Worm (Caenorhabditis elegans) whole organism, L4 larva: ENCODE data around the gene Y50D4C.5.

ENCODE experiments used
- Y48G9A.11 ChIP-seq: fragments of 200-800 bp; sonication (Bioruptor generic); IDR thresholded peaks from 2 replicates; pipeline ENCODE4 v1.3.6; 2022; ENCODE audit warnings: missing genetic modification reagents, missing genetic modification characterization, missing compliant biosample characterization
- ZK337.2 ChIP-seq: fragments of 200-800 bp; sonication (Bioruptor generic); IDR thresholded peaks from 2 replicates; pipeline ENCODE4 v1.3.6; 2022; ENCODE audit warnings: missing genetic modification reagents, missing genetic modification characterization, missing compliant biosample characterization
- ZK546.5 ChIP-seq, 2 experiments: sonication (generic microtip); optimal IDR thresholded peaks; 2 replicates each; lab custom pipeline; 2017; ENCODE audit warnings: missing biosample characterization in 2 of 2, missing genetic modification characterization in 2 of 2
- ceh-20 ChIP-seq: fragments of 200-800 bp; sonication (Bioruptor generic); IDR thresholded peaks from 2 replicates; pipeline ENCODE4 v1.3.6; 2022; ENCODE audit warnings: missing genetic modification reagents, missing genetic modification characterization, missing compliant biosample characterization
- daf-12 ChIP-seq: fragments of 150-350 bp; optimal IDR thresholded peaks from 2 replicates; lab custom pipeline; 2014; ENCODE audit warnings: missing biosample characterization, missing genetic modification reagents, missing genetic modification characterization
- daf-8 ChIP-seq: fragments of 200-800 bp; sonication (Bioruptor generic); IDR thresholded peaks from 2 replicates; pipeline ENCODE4 v1.3.6; 2022; ENCODE audit warnings: missing genetic modification characterization, missing compliant biosample characterization
- lim-7 ChIP-seq: fragments of 200-800 bp; sonication (Bioruptor generic); IDR thresholded peaks from 2 replicates; pipeline ENCODE4 v1.3.6; 2022; ENCODE audit warnings: missing genetic modification characterization, missing compliant biosample characterization
- lin-13 ChIP-seq: fragments of 150-350 bp; optimal IDR thresholded peaks from 2 replicates; lab custom pipeline; 2014; ENCODE audit warnings: missing biosample characterization, missing genetic modification reagents, missing genetic modification characterization
- lin-39 ChIP-seq: fragments of 150-350 bp; optimal IDR thresholded peaks from 2 replicates; lab custom pipeline; 2014; ENCODE audit warnings: missing biosample characterization, missing genetic modification reagents, missing genetic modification characterization
- mxl-2 ChIP-seq: fragments of 200-800 bp; sonication (Bioruptor generic); conservative IDR thresholded peaks from 2 replicates; pipeline ENCODE4 v1.3.6; 2022; ENCODE audit warnings: missing genetic modification reagents, missing genetic modification characterization, missing compliant biosample characterization
- nhr-102 ChIP-seq: sonication (generic microtip); optimal IDR thresholded peaks from 2 replicates; lab custom pipeline; 2016; ENCODE audit warnings: mild to moderate bottlenecking, missing genetic modification characterization, moderate library complexity, missing compliant biosample characterization
- nhr-11 ChIP-seq: fragments of 150-350 bp; optimal IDR thresholded peaks from 2 replicates; lab custom pipeline; 2014; ENCODE audit warnings: missing biosample characterization, missing genetic modification characterization
- pha-4 ChIP-seq, 2 experiments: fragments of 150-350 bp in 1 of 2; fragments of 200-800 bp in 1 of 2; sonication (Bioruptor generic) in 1 of 2; IDR thresholded peaks in 1 of 2; optimal IDR thresholded peaks in 1 of 2; 2 replicates each; pipeline versions ENCODE4 v1.3.6 to Lab custom; 2014 to 2022; ENCODE audit warnings: missing genetic modification characterization in 2 of 2, missing genetic modification reagents in 2 of 2, missing biosample characterization in 1 of 2, missing compliant biosample characterization in 1 of 2
- php-3 ChIP-seq: fragments of 200-800 bp; sonication (Bioruptor generic); IDR thresholded peaks from 2 replicates; pipeline ENCODE4 v1.3.6; 2022; ENCODE audit warnings: missing genetic modification reagents, missing genetic modification characterization, missing compliant biosample characterization
- set-16 ChIP-seq: fragments of 200-800 bp; sonication (Bioruptor generic); IDR thresholded peaks from 2 replicates; pipeline ENCODE4 v1.3.6; 2022; ENCODE audit warnings: missing genetic modification reagents, missing genetic modification characterization, missing compliant biosample characterization
- skn-1 ChIP-seq: fragments of 150-350 bp; optimal IDR thresholded peaks from 2 replicates; lab custom pipeline; 2014; ENCODE audit warnings: missing biosample characterization, missing genetic modification characterization
- snpc-1.2 ChIP-seq: fragments of 200-800 bp; sonication (Bioruptor generic); IDR thresholded peaks from 2 replicates; pipeline ENCODE4 v1.3.6; 2022; ENCODE audit warnings: missing genetic modification reagents, missing genetic modification characterization, missing compliant biosample characterization
- spr-3 ChIP-seq: fragments of 200-800 bp; sonication (Bioruptor generic); optimal IDR thresholded peaks from 2 replicates; lab custom pipeline; 2018; ENCODE audit warnings: mild to moderate bottlenecking, missing genetic modification characterization, missing compliant biosample characterization
- tra-1 ChIP-seq: fragments of 200-800 bp; sonication (Bioruptor generic); IDR thresholded peaks from 2 replicates; pipeline ENCODE4 v1.3.6; 2022; ENCODE audit warnings: missing genetic modification reagents, missing genetic modification characterization, missing compliant biosample characterization
- unc-130 ChIP-seq: sonication (generic microtip); optimal IDR thresholded peaks from 2 replicates; lab custom pipeline; 2016; ENCODE audit warnings: missing genetic modification reagents, missing genetic modification characterization, missing compliant biosample characterization

The Y50D4C.5 gene

DNA sequence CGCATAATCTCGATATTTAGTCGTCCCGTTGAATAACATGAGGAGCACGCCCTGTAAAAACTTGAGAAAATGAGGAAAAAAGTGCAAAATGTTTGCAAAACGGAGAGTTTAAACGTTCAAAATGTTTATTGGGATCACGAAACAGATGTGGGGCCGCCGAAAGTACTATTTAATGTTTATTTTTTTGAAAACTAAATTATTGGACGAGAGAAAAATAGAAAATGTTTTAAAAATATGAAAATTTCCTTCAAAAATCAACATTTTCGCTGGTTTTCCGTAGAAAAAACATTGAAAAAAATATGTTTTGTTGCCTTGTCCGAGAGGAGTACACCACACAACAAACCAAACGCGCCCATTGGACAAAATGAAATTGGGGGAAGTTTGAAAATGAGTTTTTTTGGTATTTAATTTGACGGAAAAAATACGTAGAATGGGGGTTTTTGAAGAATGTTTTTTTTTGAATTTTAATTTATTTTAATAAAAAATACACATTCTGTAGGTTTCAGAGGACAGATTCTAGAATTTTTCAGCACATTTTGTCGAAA, 38.7 kb downstream of the Y50D4C.5 start, which contains the start of gene sqv-6 (continued):
- no peak for TF ChIP-seq set-16 (GFP tag; lab: Robert Waterston, UW)
- TF ChIP-seq php-3 (GFP tag; lab: Robert Waterston, UW), result no peak

DNA sequence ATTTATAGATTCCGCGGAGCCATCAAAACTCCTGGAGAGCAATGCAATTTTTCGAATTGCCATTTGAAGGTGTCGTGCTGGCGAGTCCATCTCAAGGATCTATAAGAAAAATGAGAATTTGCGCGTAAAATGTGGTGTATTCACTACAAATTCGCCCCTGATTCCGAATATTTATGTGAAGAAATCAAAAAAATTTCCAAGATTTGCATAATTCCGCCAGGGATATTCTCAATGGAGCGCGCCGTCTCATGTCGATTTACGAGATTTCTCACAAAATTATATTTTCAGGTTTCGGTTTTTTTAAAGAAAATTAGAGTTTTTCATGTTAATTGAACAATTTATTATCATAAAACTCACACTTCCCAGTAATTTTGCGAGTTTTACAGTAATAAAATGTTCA, 53.8 kb downstream of the Y50D4C.5 start, which contains the start of gene Y50D4C.6:
TSS of gene Y50D4C.6 (minus strand) at position 101 of the 400 bp plus-strand sequence.
- no peak for TF ChIP-seq unc-130
- TF ChIP-seq nhr-11, result no peak
- no peak for TF ChIP-seq ceh-20
- TF ChIP-seq lin-39, result no peak
- no peak for TF ChIP-seq daf-8 (GFP tag; lab: Robert Waterston, UW)
- no peak for TF ChIP-seq tra-1 (GFP tag; lab: Robert Waterston, UW)
- TF ChIP-seq ZK337.2, result no peak
- TF ChIP-seq skn-1, result no peak
- no peak for TF ChIP-seq ZK546.5 (tag; optimal IDR thresholded peaks at IDR 0.05; lab: Kevin White, UChicago)
- no peak for TF ChIP-seq nhr-102 (tag; lab: Kevin White, UChicago)
- TF ChIP-seq daf-12, result no peak

DNA sequence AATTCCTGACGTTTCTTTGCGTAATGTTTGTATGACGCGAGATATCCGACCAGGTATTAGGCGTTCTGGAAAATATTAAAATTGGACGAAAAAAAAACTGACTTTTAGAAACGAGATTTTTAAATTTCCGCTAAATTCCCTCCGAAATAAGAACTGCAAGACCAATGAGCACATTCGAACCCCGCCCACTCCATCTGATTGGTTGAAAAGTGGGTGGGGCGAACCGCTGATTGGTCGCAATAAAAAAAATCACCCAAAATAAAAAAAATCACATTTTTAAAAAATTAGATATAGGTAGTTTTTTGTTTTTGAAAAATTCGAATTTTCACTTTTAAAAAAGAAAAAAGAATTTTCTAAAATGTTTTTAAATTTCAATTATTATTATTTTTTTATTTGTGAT, 54.5 kb downstream of the Y50D4C.5 start:
- no peak for TF ChIP-seq ZK546.5 (tag; optimal IDR thresholded peaks at IDR 0.05; lab: Kevin White, UChicago)
- TF ChIP-seq Y48G9A.11 (GFP tag; lab: Robert Waterston, UW), result no peak
- no peak for TF ChIP-seq mxl-2
- TF ChIP-seq lim-7 (GFP tag; lab: Robert Waterston, UW), result no peak
- TF ChIP-seq snpc-1.2, result no peak
- TF ChIP-seq pha-4 (GFP tag; IDR thresholded peaks at IDR 0.05; lab: Robert Waterston, UW), result no peak
- TF ChIP-seq pha-4 (tag; optimal IDR thresholded peaks at IDR 0.05; lab: Kevin White, UChicago), result no peak
- TF ChIP-seq daf-12, result no peak
- TF ChIP-seq spr-3 (GFP tag; lab: Kevin White, UChicago), result no peak
- TF ChIP-seq lin-13 (GFP tag; lab: Kevin White, UChicago), result no peak
- TF ChIP-seq, all 104 proteins: peak for 0
